Worm (Caenorhabditis elegans): Measurements from ENCODE around the gene Y116A8C.33.

ce11 chrIV:17121058-17121773 is 9.3 kb downstream of the Y116A8C.33 start:
- TF ChIP-seq lsy-2 (tag; optimal IDR thresholded peaks at IDR 0.05) (no peak), blmp-1 (tag; optimal IDR thresholded peaks at IDR 0.05; ENCODE audit: insufficient read depth) (no peak), gmeb-1 (tag; optimal IDR thresholded peaks at IDR 0.05) (no peak), ztf-11 (tag; optimal IDR thresholded peaks at IDR 0.05) (no peak), unc-62 (GFP tag; optimal IDR thresholded peaks at IDR 0.05) (no peak), nhr-6 (tag; optimal IDR thresholded peaks at IDR 0.05) (no peak), skn-1 (tag; optimal IDR thresholded peaks at IDR 0.05) (no peak), unc-39 (tag; optimal IDR thresholded peaks at IDR 0.05) (no peak), nhr-10 (tag; optimal IDR thresholded peaks at IDR 0.05) (no peak), nhr-237 (tag; optimal IDR thresholded peaks at IDR 0.05) (no peak), Y55F3AM.14 (GFP tag; optimal IDR thresholded peaks at IDR 0.05) (no peak), ama-1 (optimal IDR thresholded peaks at IDR 0.05) (no peak)

Measured in whole organism, L2 larva.